Worm (Caenorhabditis elegans): ENCODE data around the gene F42A6.1.

Gene F42A6.1

DNA sequence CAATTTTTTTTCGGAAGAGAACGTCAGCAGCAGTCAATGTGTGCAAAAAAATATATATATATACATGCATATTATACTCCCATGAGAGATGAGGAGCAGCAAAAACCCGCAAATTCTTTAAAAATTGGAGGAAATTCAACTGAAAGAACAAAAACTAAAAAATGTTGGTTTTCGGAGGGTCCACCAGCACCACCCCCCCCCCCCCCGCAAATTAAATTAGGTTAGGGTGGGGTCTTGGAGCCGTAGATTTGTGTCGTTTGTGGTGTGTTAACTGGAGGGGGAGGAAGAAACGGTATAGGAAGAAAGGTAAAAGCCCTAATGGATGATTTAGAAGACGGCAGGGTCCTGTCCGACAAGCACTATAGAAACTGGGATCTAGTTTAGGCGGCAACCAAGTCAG is 6.5 kb upstream of the F42A6.1 start:
- TF ChIP-seq ama-1 (optimal IDR thresholded peaks at IDR 0.05), result no peak
- TF ChIP-seq nhr-77 (tag; optimal IDR thresholded peaks at IDR 0.05), result no peak
- TF ChIP-seq eor-1 (tag; optimal IDR thresholded peaks at IDR 0.05), result no peak
- TF ChIP-seq ceh-9 (tag; optimal IDR thresholded peaks at IDR 0.05), result no peak
- TF ChIP-seq pqm-1 (tag; optimal IDR thresholded peaks at IDR 0.05), result no peak
- TF ChIP-seq daf-12 (tag; optimal IDR thresholded peaks at IDR 0.05), result no peak
- no peak for TF ChIP-seq tbx-2 (tag; optimal IDR thresholded peaks at IDR 0.05)
- TF ChIP-seq mml-1 (tag; optimal IDR thresholded peaks at IDR 0.05), result no peak
- TF ChIP-seq skn-1 (tag; optimal IDR thresholded peaks at IDR 0.05), result no peak
- no peak for TF ChIP-seq ceh-16 (tag; optimal IDR thresholded peaks at IDR 0.05)
- TF ChIP-seq unc-62 (GFP tag; optimal IDR thresholded peaks at IDR 0.05), result no peak
- no peak for TF ChIP-seq fos-1 (tag; optimal IDR thresholded peaks at IDR 0.05)
- no peak for TF ChIP-seq nhr-12 (tag; optimal IDR thresholded peaks at IDR 0.05)
- TF ChIP-seq nhr-43 (tag; optimal IDR thresholded peaks at IDR 0.05; ENCODE audit: poor library complexity, severe bottlenecking), result no peak
- no peak for TF ChIP-seq unc-39 (tag; optimal IDR thresholded peaks at IDR 0.05)
- TF ChIP-seq ZK546.5 (tag; optimal IDR thresholded peaks at IDR 0.05), result no peak
- TF ChIP-seq lsy-12 (tag; optimal IDR thresholded peaks at IDR 0.05), result no peak
- no peak for TF ChIP-seq nhr-67 (tag; optimal IDR thresholded peaks at IDR 0.05)
- TF ChIP-seq hmg-11 (tag; optimal IDR thresholded peaks at IDR 0.05), result no peak

DNA sequence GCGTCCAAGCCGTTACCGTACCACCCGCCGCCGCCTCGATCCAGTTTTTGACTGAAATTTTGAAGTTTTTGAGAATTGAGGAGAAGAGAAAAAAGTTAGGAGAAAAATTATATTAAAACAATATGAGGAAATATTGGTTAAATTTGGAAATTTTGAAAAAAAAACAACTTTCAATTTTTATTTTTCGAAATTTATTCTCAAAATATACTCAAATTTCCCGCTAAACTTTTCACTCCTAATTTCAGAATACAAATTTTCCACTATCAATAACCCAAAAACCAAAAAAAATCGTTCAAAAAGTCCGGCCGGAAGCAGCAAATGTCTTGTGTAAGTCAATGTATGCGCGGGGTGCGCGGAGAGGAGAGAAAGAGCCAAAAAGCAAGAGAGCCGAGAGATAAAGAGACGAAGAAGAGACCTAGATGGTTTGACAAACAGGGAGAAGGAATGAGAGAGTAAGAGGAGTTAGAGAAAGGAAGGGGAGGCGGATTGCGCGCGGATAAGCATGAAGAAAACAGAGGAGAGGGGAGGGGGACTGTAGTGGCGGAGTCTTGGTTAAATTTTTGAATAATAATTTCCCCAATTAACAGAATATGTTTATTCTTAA is 4.8 kb upstream of the F42A6.1 start, which contains the start of gene elks-1:
TSS of gene elks-1 (minus strand) at position 51 of the 604 bp plus-strand sequence.
- TF ChIP-seq sea-2 (GFP tag; optimal IDR thresholded peaks at IDR 0.05), result no peak
- TF ChIP-seq nfya-1 (tag; optimal IDR thresholded peaks at IDR 0.05; ENCODE audit: insufficient read depth), result peak; percentile 48
- no peak for TF ChIP-seq fos-1 (tag; optimal IDR thresholded peaks at IDR 0.05)
- TF ChIP-seq lsy-12 (tag; optimal IDR thresholded peaks at IDR 0.05), result no peak
- no peak for TF ChIP-seq egl-5 (tag; optimal IDR thresholded peaks at IDR 0.05)
- no peak for TF ChIP-seq nhr-67 (tag; optimal IDR thresholded peaks at IDR 0.05)
- TF ChIP-seq R02D3.7 (tag; optimal IDR thresholded peaks at IDR 0.05), result no peak
- TF ChIP-seq ceh-82 (tag; optimal IDR thresholded peaks at IDR 0.05), result no peak
- TF ChIP-seq nhr-77 (tag; optimal IDR thresholded peaks at IDR 0.05), result no peak
- no peak for TF ChIP-seq ztf-4 (tag; optimal IDR thresholded peaks at IDR 0.05)
- TF ChIP-seq ceh-28 (tag; optimal IDR thresholded peaks at IDR 0.05), result no peak
- TF ChIP-seq lin-39 (tag; optimal IDR thresholded peaks at IDR 0.05), result peak; percentile 0
- TF ChIP-seq fkh-10 (GFP tag; optimal IDR thresholded peaks at IDR 0.05), result no peak
- TF ChIP-seq jun-1 (tag; optimal IDR thresholded peaks at IDR 0.05), result no peak
- TF ChIP-seq hmg-11 (tag; optimal IDR thresholded peaks at IDR 0.05), result peak; percentile 37
- no peak for TF ChIP-seq unc-62 (GFP tag; optimal IDR thresholded peaks at IDR 0.05)
- no peak for TF ChIP-seq mml-1 (tag; optimal IDR thresholded peaks at IDR 0.05)
- TF ChIP-seq fkh-2 (tag; optimal IDR thresholded peaks at IDR 0.05), result no peak
- TF ChIP-seq mdl-1 (tag; optimal IDR thresholded peaks at IDR 0.05), result no peak
- TF ChIP-seq lin-15B (tag; optimal IDR thresholded peaks at IDR 0.05), result no peak
- no peak for TF ChIP-seq elt-1 (tag; optimal IDR thresholded peaks at IDR 0.05)
- no peak for TF ChIP-seq pqm-1 (tag; optimal IDR thresholded peaks at IDR 0.05)
- TF ChIP-seq nhr-11 (tag; optimal IDR thresholded peaks at IDR 0.05), result no peak
- TF ChIP-seq ceh-16 (tag; optimal IDR thresholded peaks at IDR 0.05), result no peak
- no peak for TF ChIP-seq snpc-4 (tag; optimal IDR thresholded peaks at IDR 0.05)

DNA sequence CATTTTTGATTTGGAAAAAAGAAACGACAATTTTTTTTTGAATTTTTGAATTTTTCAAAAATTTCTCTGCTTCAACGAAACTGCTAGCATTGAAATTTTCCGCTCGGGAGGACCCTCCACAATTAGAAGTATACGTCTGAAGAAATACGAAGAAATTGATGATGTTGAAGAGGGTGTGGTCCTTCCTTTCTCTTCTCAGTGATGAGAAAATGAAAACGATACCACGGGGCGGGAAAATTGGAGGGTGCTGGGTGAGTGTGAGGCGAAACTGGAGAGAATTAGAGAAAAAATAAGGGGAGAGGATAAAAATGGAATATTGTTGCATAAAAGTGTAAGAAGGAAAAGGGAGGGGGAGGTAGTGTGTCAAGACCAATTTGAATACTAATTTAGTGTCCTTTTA is 2.8 kb upstream of the F42A6.1 start:
- TF ChIP-seq nfya-1 (tag; optimal IDR thresholded peaks at IDR 0.05; ENCODE audit: insufficient read depth) (peak; percentile 0), sea-2 (GFP tag; optimal IDR thresholded peaks at IDR 0.05) (no peak)

DNA sequence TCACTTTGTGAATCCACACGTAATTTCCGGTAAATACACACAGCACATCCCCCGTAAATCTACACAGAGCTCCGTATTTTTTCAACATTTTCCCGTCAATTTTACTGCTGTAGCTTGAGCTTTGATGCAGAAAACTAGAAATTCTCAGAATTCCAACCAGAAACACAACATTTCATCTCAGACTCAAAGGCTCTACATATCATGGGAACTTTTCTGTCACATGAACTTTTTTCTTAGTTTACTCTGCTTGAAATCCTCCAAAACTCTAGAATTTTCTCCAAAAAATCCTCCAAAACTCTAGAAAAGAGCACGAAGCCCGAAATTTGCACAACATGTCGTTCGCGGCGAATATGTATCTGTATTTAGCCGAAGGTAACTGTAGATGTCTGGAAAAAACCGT is 8.4 kb downstream of the F42A6.1 start, which contains the start of gene Y55H10A.2:
TSS of gene Y55H10A.2 (plus strand) at position 301 of the 400 bp plus-strand sequence.
- TF ChIP-seq nhr-25 (tag; optimal IDR thresholded peaks at IDR 0.05), result no peak
- no peak for TF ChIP-seq ceh-82 (tag; optimal IDR thresholded peaks at IDR 0.05)
- no peak for TF ChIP-seq ZK546.5 (tag; optimal IDR thresholded peaks at IDR 0.05)
- TF ChIP-seq daf-12 (tag; optimal IDR thresholded peaks at IDR 0.05), result no peak
- no peak for TF ChIP-seq nhr-11 (tag; optimal IDR thresholded peaks at IDR 0.05)
- TF ChIP-seq aly-2 (tag; optimal IDR thresholded peaks at IDR 0.05), result no peak
- no peak for TF ChIP-seq mdl-1 (tag; optimal IDR thresholded peaks at IDR 0.05)
- no peak for TF ChIP-seq nhr-23 (tag; optimal IDR thresholded peaks at IDR 0.05)
